Fruit fly (Drosophila melanogaster) whole organism, embryonic: ENCODE data around the gene Klp67A.

Source experiments
- Bgb ChIP-seq: fragments of 200-800 bp; sonication (Bioruptor generic); IDR thresholded peaks from 2 replicates; pipeline ENCODE4 v1.3.6; 2022; ENCODE audit warnings: missing biosample characterization, missing genetic modification characterization; ENCODE audit not compliant: partially characterized antibody
- CG12155 ChIP-seq: fragments of 200-800 bp; sonication (Bioruptor generic); optimal IDR thresholded peaks from 3 replicates; lab custom pipeline; 2016; ENCODE audit warnings: missing biosample characterization, missing genetic modification characterization
- CG12299 ChIP-seq: fragments of 200-800 bp; sonication (Bioruptor generic); optimal IDR thresholded peaks from 2 replicates; lab custom pipeline; 2018; ENCODE audit warnings: missing biosample characterization, mild to moderate bottlenecking, missing genetic modification characterization
- CG12659 ChIP-seq: fragments of 200-800 bp; sonication (Bioruptor generic); optimal IDR thresholded peaks from 3 replicates; lab custom pipeline; 2017; ENCODE audit warnings: mild to moderate bottlenecking, missing biosample characterization, missing genetic modification reagents, missing genetic modification characterization
- CG13123 ChIP-seq: fragments of 200-800 bp; sonication (Bioruptor generic); optimal IDR thresholded peaks from 2 replicates; lab custom pipeline; 2016; ENCODE audit warnings: missing biosample characterization, missing genetic modification characterization
- CG13775 ChIP-seq: fragments of 200-800 bp; sonication (Bioruptor generic); optimal IDR thresholded peaks from 3 replicates; lab custom pipeline; 2017; ENCODE audit warnings: missing biosample characterization, mild to moderate bottlenecking, missing genetic modification characterization
- CG14860 ChIP-seq: fragments of 200-800 bp; sonication (Bioruptor generic); IDR thresholded peaks from 3 replicates; pipeline ENCODE4 v1.3.6; 2022; ENCODE audit warnings: missing biosample characterization, missing genetic modification characterization; ENCODE audit not compliant: partially characterized antibody
- CG15514 ChIP-seq: fragments of 200-800 bp; sonication (Bioruptor generic); optimal IDR thresholded peaks from 3 replicates; lab custom pipeline; 2017; ENCODE audit warnings: missing biosample characterization, missing genetic modification characterization, mild to moderate bottlenecking, moderate library complexity, missing genetic modification reagents
- CG17385 ChIP-seq: fragments of 200-800 bp; sonication (Bioruptor generic); optimal IDR thresholded peaks from 3 replicates; lab custom pipeline; 2018; ENCODE audit warnings: missing biosample characterization, mild to moderate bottlenecking, missing genetic modification characterization
- CG17829 ChIP-seq: fragments of 200-800 bp; optimal IDR thresholded peaks from 2 replicates; lab custom pipeline; 2019; ENCODE audit warnings: missing biosample characterization, mild to moderate bottlenecking, missing genetic modification characterization, moderate library complexity
- CG30020 ChIP-seq: fragments of 200-800 bp; optimal IDR thresholded peaks from 2 replicates; lab custom pipeline; 2019; ENCODE audit warnings: missing biosample characterization, mild to moderate bottlenecking, missing genetic modification characterization, moderate library complexity
- CG30403 ChIP-seq: fragments of 200-800 bp; sonication (Bioruptor generic); optimal IDR thresholded peaks from 3 replicates; lab custom pipeline; 2016; ENCODE audit warnings: missing biosample characterization, missing genetic modification characterization
- CG32532 ChIP-seq: fragments of 200-800 bp; sonication (Bioruptor generic); IDR thresholded peaks from 2 replicates; pipeline ENCODE4 v1.3.6; 2022; ENCODE audit warnings: missing biosample characterization, missing genetic modification characterization
- CG3995 ChIP-seq: fragments of 200-800 bp; sonication (Bioruptor generic); optimal IDR thresholded peaks from 3 replicates; lab custom pipeline; 2016; ENCODE audit warnings: missing biosample characterization, missing genetic modification characterization
- CG4404 ChIP-seq: fragments of 200-800 bp; sonication (Bioruptor generic); IDR thresholded peaks from 2 replicates; pipeline ENCODE4 v1.3.6; 2022; ENCODE audit warnings: missing biosample characterization, missing genetic modification characterization
- CG7839 ChIP-seq: fragments of 200-800 bp; sonication (Bioruptor generic); optimal IDR thresholded peaks from 3 replicates; lab custom pipeline; 2018; ENCODE audit warnings: missing biosample characterization, mild to moderate bottlenecking, missing genetic modification characterization, moderate library complexity
- CG8290 ChIP-seq, 3 experiments: fragments of 200-800 bp; sonication (Bioruptor generic); optimal IDR thresholded peaks; 2 replicates each; lab custom pipeline; 2016 to 2019; ENCODE audit warnings: missing biosample characterization in 3 of 3, missing genetic modification characterization in 3 of 3, mild to moderate bottlenecking in 2 of 3, moderate library complexity in 1 of 3
- CoRest ChIP-seq: fragments of 200-800 bp; sonication (Bioruptor generic); optimal IDR thresholded peaks from 3 replicates; lab custom pipeline; 2018; ENCODE audit warnings: missing biosample characterization, mild to moderate bottlenecking, missing genetic modification characterization, moderate library complexity
- Fer3 ChIP-seq: fragments of 200-800 bp; sonication (Bioruptor generic); optimal IDR thresholded peaks from 2 replicates; lab custom pipeline; 2018; ENCODE audit warnings: missing biosample characterization, mild to moderate bottlenecking, missing genetic modification characterization, moderate library complexity
- Gsc ChIP-seq: fragments of 200-800 bp; sonication (Bioruptor generic); IDR thresholded peaks from 2 replicates; pipeline ENCODE4 v1.3.6; 2022; ENCODE audit warnings: missing biosample characterization, missing genetic modification characterization
- Gug ChIP-seq: fragments of 200-800 bp; sonication (Bioruptor generic); IDR thresholded peaks from 4 replicates; pipeline ENCODE4 v1.3.6; 2022; ENCODE audit warnings: missing biosample characterization, missing genetic modification characterization
- H15 ChIP-seq: fragments of 200-800 bp; sonication (Bioruptor generic); IDR thresholded peaks from 3 replicates; pipeline ENCODE4 v1.3.6; 2022; ENCODE audit warnings: missing biosample characterization, missing genetic modification characterization
- HLH4C ChIP-seq: fragments of 200-800 bp; sonication (Bioruptor generic); IDR thresholded peaks from 3 replicates; pipeline ENCODE4 v1.3.6; 2022; ENCODE audit warnings: missing biosample characterization, missing genetic modification characterization; ENCODE audit not compliant: partially characterized antibody
- Hsf ChIP-seq: fragments of 200-800 bp; sonication (Bioruptor generic); optimal IDR thresholded peaks from 3 replicates; lab custom pipeline; 2016; ENCODE audit warnings: missing biosample characterization, missing genetic modification characterization
- Kr ChIP-seq: fragments of 200-800 bp; sonication (Bioruptor generic); optimal IDR thresholded peaks from 2 replicates; lab custom pipeline; 2017; ENCODE audit warnings: missing biosample characterization, mild to moderate bottlenecking, missing genetic modification characterization
- MESR4 ChIP-seq: fragments of 200-800 bp; sonication (Bioruptor generic); optimal IDR thresholded peaks from 2 replicates; lab custom pipeline; 2018; ENCODE audit warnings: missing biosample characterization, mild to moderate bottlenecking, missing genetic modification characterization, moderate library complexity
- Meics ChIP-seq: fragments of 200-800 bp; sonication (Bioruptor generic); optimal IDR thresholded peaks from 2 replicates; lab custom pipeline; 2017; ENCODE audit warnings: missing biosample characterization, mild to moderate bottlenecking, missing genetic modification characterization
- Myb ChIP-seq: fragments of 200-800 bp; sonication (Bioruptor generic); optimal IDR thresholded peaks from 2 replicates; lab custom pipeline; 2016; ENCODE audit warnings: missing biosample characterization, missing genetic modification characterization
- NfI ChIP-seq: fragments of 200-800 bp; sonication (Bioruptor generic); optimal IDR thresholded peaks from 3 replicates; lab custom pipeline; 2018; ENCODE audit warnings: missing biosample characterization, mild to moderate bottlenecking, missing genetic modification characterization, moderate library complexity
- Oaz ChIP-seq: fragments of 200-800 bp; sonication (Bioruptor generic); IDR thresholded peaks from 2 replicates; pipeline ENCODE4 v1.3.6; 2022; ENCODE audit warnings: missing biosample characterization, missing genetic modification characterization
- Optix ChIP-seq: fragments of 200-800 bp; sonication (Bioruptor generic); IDR thresholded peaks from 3 replicates; pipeline ENCODE4 v1.3.6; 2022; ENCODE audit warnings: missing biosample characterization, missing genetic modification characterization
- Ssrp ChIP-seq: fragments of 200-800 bp; sonication (Bioruptor generic); optimal IDR thresholded peaks from 2 replicates; lab custom pipeline; 2018; ENCODE audit warnings: missing biosample characterization, mild to moderate bottlenecking, missing genetic modification characterization, moderate library complexity
- Xbp1 ChIP-seq: fragments of 200-800 bp; sonication (Bioruptor generic); optimal IDR thresholded peaks from 3 replicates; lab custom pipeline; 2016; ENCODE audit warnings: missing biosample characterization, mild to moderate bottlenecking, missing genetic modification characterization
- YL-1 ChIP-seq: fragments of 200-800 bp; sonication (Bioruptor generic); optimal IDR thresholded peaks from 3 replicates; lab custom pipeline; 2017; ENCODE audit warnings: missing biosample characterization, mild to moderate bottlenecking, missing genetic modification characterization
- caup ChIP-seq: fragments of 200-800 bp; sonication (Bioruptor generic); optimal IDR thresholded peaks from 3 replicates; lab custom pipeline; 2017; ENCODE audit warnings: missing biosample characterization, mild to moderate bottlenecking, missing genetic modification characterization, moderate library complexity; ENCODE audit not compliant: severe bottlenecking
- exex ChIP-seq: fragments of 200-800 bp; sonication (Bioruptor generic); optimal IDR thresholded peaks from 4 replicates; lab custom pipeline; 2018; ENCODE audit warnings: missing biosample characterization, mild to moderate bottlenecking, missing genetic modification characterization, moderate library complexity
- grn ChIP-seq: fragments of 200-800 bp; sonication (Bioruptor generic); optimal IDR thresholded peaks from 3 replicates; lab custom pipeline; 2017; ENCODE audit warnings: missing biosample characterization, missing genetic modification characterization
- jing ChIP-seq: fragments of 200-800 bp; sonication (Bioruptor generic); optimal IDR thresholded peaks from 2 replicates; lab custom pipeline; 2018; ENCODE audit warnings: missing biosample characterization, mild to moderate bottlenecking, missing genetic modification characterization
- klu ChIP-seq: fragments of 200-800 bp; sonication (Bioruptor generic); IDR thresholded peaks from 2 replicates; pipeline ENCODE4 v1.3.6; 2022; ENCODE audit warnings: missing biosample characterization, missing genetic modification characterization
- knrl ChIP-seq: fragments of 200-800 bp; sonication (Bioruptor generic); IDR thresholded peaks from 3 replicates; pipeline ENCODE4 v1.3.6; 2022; ENCODE audit warnings: missing biosample characterization, missing genetic modification characterization; ENCODE audit not compliant: partially characterized antibody
- nerfin-2 ChIP-seq: fragments of 200-800 bp; sonication (Bioruptor generic); IDR thresholded peaks from 2 replicates; pipeline ENCODE4 v1.3.6; 2022; ENCODE audit warnings: missing biosample characterization, missing genetic modification characterization; ENCODE audit not compliant: partially characterized antibody
- nmo ChIP-seq: fragments of 200-800 bp; sonication (Bioruptor generic); optimal IDR thresholded peaks from 2 replicates; lab custom pipeline; 2018; ENCODE audit warnings: missing biosample characterization, mild to moderate bottlenecking, missing genetic modification characterization, moderate library complexity
- oc ChIP-seq: fragments of 200-800 bp; sonication (Bioruptor generic); optimal IDR thresholded peaks from 2 replicates; lab custom pipeline; 2018; ENCODE audit warnings: missing biosample characterization, mild to moderate bottlenecking, missing genetic modification characterization, moderate library complexity
- pan ChIP-seq, 4 experiments: fragments of >200 bp in 3 of 4; fragments of 200-800 bp in 1 of 4; sonication (Bioruptor generic) in 1 of 4; optimal IDR thresholded peaks in 3 of 4; IDR thresholded peaks in 1 of 4; 2 replicates each; pipeline versions ENCODE4 v1.3.6 to Lab custom; 2017 to 2022; ENCODE audit warnings: missing biosample characterization in 2 of 4, missing genetic modification characterization in 2 of 4, mixed read lengths in 1 of 4
- prd ChIP-seq, 3 experiments: fragments of >200 bp in 2 of 3; fragments of 200-800 bp in 1 of 3; sonication (Bioruptor generic) in 1 of 3; optimal IDR thresholded peaks in 2 of 3; IDR thresholded peaks in 1 of 3; 2 replicates in 2 of 3; 3 replicates in 1 of 3; pipeline versions ENCODE4 v1.3.6 to Lab custom; 2017 to 2022; ENCODE audit warnings: missing biosample characterization in 1 of 3, missing genetic modification characterization in 1 of 3
- row ChIP-seq: fragments of 200-800 bp; sonication (Bioruptor generic); IDR thresholded peaks from 3 replicates; pipeline ENCODE4 v1.3.6; 2022; ENCODE audit warnings: missing biosample characterization, missing genetic modification characterization
- so ChIP-seq: fragments of 200-800 bp; sonication (Bioruptor generic); IDR thresholded peaks from 3 replicates; pipeline ENCODE4 v1.3.6; 2022; ENCODE audit warnings: missing biosample characterization, missing genetic modification characterization

Klp67A gene

dm6 chr3L:9370907-9371365 lies 4.1 kb upstream of the Klp67A start, which contains the start of gene Fdx1 (continued):
- peak; percentile 34 for TF ChIP-seq Xbp1
- peak; percentile 32 for TF ChIP-seq CG7839 (tag; lab: Kevin White, UChicago)
- TF ChIP-seq Ssrp (tag; lab: Kevin White, UChicago) = no peak
- TF ChIP-seq Gsc (GFP tag; lab: Robert Waterston, UW) = no peak
- peak; percentile 55 for TF ChIP-seq CoRest (tag; lab: Kevin White, UChicago)
- TF ChIP-seq CG15514 (GFP tag; lab: Kevin White, UChicago) = peak; percentile 64
- peak; percentile 5 for TF ChIP-seq caup
- peak; percentile 42 for TF ChIP-seq Meics (GFP tag; lab: Kevin White, UChicago)
- TF ChIP-seq CG32532 (GFP tag; lab: Robert Waterston, UW) = peak; percentile 15; the same call in 1 of the 2 replicates
- no peak for TF ChIP-seq Myb (GFP tag; lab: Kevin White, UChicago)
- TF ChIP-seq HLH4C (GFP tag; lab: Robert Waterston, UW) = peak; percentile 73
- peak; percentile 71 for TF ChIP-seq CG30403
- peak; percentile 12 for TF ChIP-seq MESR4 (GFP tag; lab: Kevin White, UChicago)
- peak; percentile 0 for TF ChIP-seq CG8290 (GFP tag; optimal IDR thresholded peaks at IDR 0.05; lab: Kevin White, UChicago)
- no peak for TF ChIP-seq CG8290 (tag; optimal IDR thresholded peaks at IDR 0.05; lab: Kevin White, UChicago)
- peak; percentile 33; the same call in 1 of the 2 replicates for TF ChIP-seq Bgb
- TF ChIP-seq NfI (GFP tag; lab: Kevin White, UChicago) = peak; percentile 28
- no peak for TF ChIP-seq jing
- 0 out of 2 replicates have a peak, but pooled peaks have one; percentile 13 for TF ChIP-seq Oaz (GFP tag; lab: Robert Waterston, UW)
- TF ChIP-seq CG4404 (GFP tag; lab: Robert Waterston, UW) = no peak
- TF ChIP-seq CG12299 (tag; lab: Kevin White, UChicago) = peak; percentile 7
- no peak for TF ChIP-seq CG13123
- peak; percentile 51 for TF ChIP-seq Fer3 (tag; lab: Kevin White, UChicago)
- TF ChIP-seq so = 0 out of 3 replicates have a peak, but pooled peaks have one; percentile 27
- peak; percentile 53; the same call in 2 of the 3 replicates for TF ChIP-seq knrl
- TF ChIP-seq prd (optimal IDR thresholded peaks at IDR 0.05; lab: Kevin White, UChicago) = no peak
- TF ChIP-seq prd (GFP tag; IDR thresholded peaks at IDR 0.05; lab: Robert Waterston, UW) = 0 out of 3 replicates have a peak, but pooled peaks have one; percentile 33
- 0 out of 3 replicates have a peak, but pooled peaks have one; percentile 41 for TF ChIP-seq H15 (GFP tag; lab: Robert Waterston, UW)
- TF ChIP-seq nerfin-2 (GFP tag; lab: Robert Waterston, UW) = no peak
- TF ChIP-seq CG17385 (GFP tag; lab: Kevin White, UChicago) = peak; percentile 28
- TF ChIP-seq Gug = no peak; the same call in 3 of the 4 replicates
- TF ChIP-seq klu (GFP tag; lab: Robert Waterston, UW) = no peak
- peak; percentile 45 for TF ChIP-seq nmo (GFP tag; lab: Kevin White, UChicago)
- TF ChIP-seq Kr (GFP tag; lab: Kevin White, UChicago) = no peak
- no peak for TF ChIP-seq grn (GFP tag; lab: Kevin White, UChicago)
- no peak for TF ChIP-seq pan (optimal IDR thresholded peaks at IDR 0.05; lab: Kevin White, UChicago)
- TF ChIP-seq pan (GFP tag; optimal IDR thresholded peaks at IDR 0.05 in 1 of 2, IDR thresholded peaks at IDR 0.05 in 1 of 2) = peak in 1 of 2 experiments; percentile 15
- TF ChIP-seq CG13775 (GFP tag; lab: Kevin White, UChicago) = peak; percentile 27
- TF ChIP-seq CG12155 = peak; percentile 33
- TF ChIP-seq Hsf = peak; percentile 8
- TF ChIP-seq CG12659 = peak; percentile 27
- peak; percentile 1 for TF ChIP-seq YL-1
- no peak for TF ChIP-seq CG30020
- TF ChIP-seq row (GFP tag; lab: Robert Waterston, UW) = peak; percentile 84
- TF ChIP-seq CG3995 (GFP tag; lab: Kevin White, UChicago) = peak; percentile 97
- peak; percentile 49; the same call in 2 of the 3 replicates for TF ChIP-seq CG14860 (GFP tag; lab: Robert Waterston, UW)
- TF ChIP-seq exex (tag; lab: Kevin White, UChicago) = peak; percentile 32
- no peak for TF ChIP-seq oc (tag; lab: Kevin White, UChicago)
- no peak for TF ChIP-seq Optix (GFP tag; lab: Robert Waterston, UW)
- peak; percentile 21 for TF ChIP-seq CG17829 (tag; lab: Kevin White, UChicago)
